Worm (Caenorhabditis elegans): ENCODE measurements around the gene tag-51.

ce11 chrIII:853859-854359, at the start of gene tag-51, which contains the start of gene rnp-5:
- no peak for TF ChIP-seq tab-1 (GFP tag; IDR thresholded peaks at IDR 0.05)
- TF ChIP-seq ztf-29 (GFP tag; IDR thresholded peaks at IDR 0.05), result no peak
- TF ChIP-seq cog-1 (tag; optimal IDR thresholded peaks at IDR 0.05), result no peak
- no peak for TF ChIP-seq ref-1 (GFP tag; conservative IDR thresholded peaks at IDR 0.05)
